Worm (Caenorhabditis elegans): ENCODE results near the gene clec-122.

DNA sequence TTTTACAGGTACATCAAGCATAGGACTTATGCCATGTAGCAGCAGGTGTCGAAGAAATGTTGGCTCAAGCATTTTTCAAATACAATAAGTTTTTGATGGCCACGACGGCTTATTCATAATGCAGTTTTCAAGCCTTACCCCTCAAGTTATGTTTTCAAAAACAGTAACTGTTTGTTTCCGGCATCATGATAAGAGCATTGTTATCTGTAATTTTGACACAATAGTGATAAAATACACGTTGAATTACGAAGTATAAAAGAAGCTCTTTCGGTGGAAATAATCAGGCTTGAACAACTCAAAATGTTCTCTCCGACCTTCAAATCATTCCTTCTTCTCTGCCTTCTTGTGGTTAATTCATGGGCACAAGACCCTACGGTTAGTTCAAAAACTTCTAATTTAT lies 3.8 kb upstream of the clec-122 start, which contains the start of gene clec-121:
- TF ChIP-seq snpc-4 (tag; optimal IDR thresholded peaks at IDR 0.05) = no peak
- no peak for TF ChIP-seq elt-1 (tag; optimal IDR thresholded peaks at IDR 0.05)
- TF ChIP-seq ceh-16 (tag; optimal IDR thresholded peaks at IDR 0.05) = no peak
